Fruit fly (Drosophila melanogaster): ENCODE data around the gene CG31688.
A peak's percentile ranks its signal among the peaks of the same experiment; 100 is the strongest.

The CG31688 gene

dm6 chr2L:20417597-20418286, 8.3 kb upstream of the CG31688 start (continued):
- TF ChIP-seq Gug (GFP tag; IDR thresholded peaks at IDR 0.05) (no peak), Hr38 (GFP tag; optimal IDR thresholded peaks at IDR 0.05) (no peak), CG32006 (GFP tag; optimal IDR thresholded peaks at IDR 0.05) (no peak), CG11294 (GFP tag; IDR thresholded peaks at IDR 0.05) (no peak), CG34406 (GFP tag; optimal IDR thresholded peaks at IDR 0.05) (no peak), Lpt (GFP tag; optimal IDR thresholded peaks at IDR 0.05) (no peak), dac (GFP tag; optimal IDR thresholded peaks at IDR 0.05) (no peak), CG9139 (GFP tag; optimal IDR thresholded peaks at IDR 0.05) (no peak), Blimp-1 (GFP tag; optimal IDR thresholded peaks at IDR 0.05) (no peak), CG6792 (GFP tag; optimal IDR thresholded peaks at IDR 0.05) (no peak), Met (GFP tag; optimal IDR thresholded peaks at IDR 0.05) (peak; percentile 34), salr (GFP tag; optimal IDR thresholded peaks at IDR 0.05) (no peak)

- TF ChIP-seq Hr39 (GFP tag; optimal IDR thresholded peaks at IDR 0.05) = no peak
- no peak for TF ChIP-seq pdm3 (GFP tag; optimal IDR thresholded peaks at IDR 0.05)
- no peak for TF ChIP-seq Sox15 (GFP tag; optimal IDR thresholded peaks at IDR 0.05)
- TF ChIP-seq Eip93F (GFP tag; optimal IDR thresholded peaks at IDR 0.05) = no peak
- no peak for TF ChIP-seq CG3919 (GFP tag; optimal IDR thresholded peaks at IDR 0.05)
- no peak for TF ChIP-seq topi (GFP tag; optimal IDR thresholded peaks at IDR 0.05)
- no peak for TF ChIP-seq CG6792 (GFP tag; optimal IDR thresholded peaks at IDR 0.05)
- no peak for TF ChIP-seq Gug (GFP tag; IDR thresholded peaks at IDR 0.05)
- no peak for TF ChIP-seq acj6 (GFP tag; optimal IDR thresholded peaks at IDR 0.05)
- no peak for TF ChIP-seq CG31627 (GFP tag; optimal IDR thresholded peaks at IDR 0.05)
- TF ChIP-seq fd59A (GFP tag; optimal IDR thresholded peaks at IDR 0.05) = no peak
- no peak for TF ChIP-seq fkh (GFP tag; optimal IDR thresholded peaks at IDR 0.05)
- TF ChIP-seq svp (GFP tag) = no peak
- TF ChIP-seq CG15336 (GFP tag; IDR thresholded peaks at IDR 0.05) = no peak
- no peak for TF ChIP-seq net (GFP tag; optimal IDR thresholded peaks at IDR 0.05)
- no peak for TF ChIP-seq CG3032 (tag; optimal IDR thresholded peaks at IDR 0.05)
- no peak for TF ChIP-seq CG10631 (GFP tag; optimal IDR thresholded peaks at IDR 0.05)
- TF ChIP-seq esn (GFP tag; optimal IDR thresholded peaks at IDR 0.05) = no peak
Measured at dm6 chr2L:20420035-20420434, 6.0 kb upstream of the CG31688 start.

- TF ChIP-seq Blimp-1 (GFP tag; optimal IDR thresholded peaks at IDR 0.05) (no peak), CG11762 (GFP tag; optimal IDR thresholded peaks at IDR 0.05; ENCODE audit: insufficient read depth) (no peak), CG10631 (GFP tag; optimal IDR thresholded peaks at IDR 0.05) (no peak), Sox14 (GFP tag; optimal IDR thresholded peaks at IDR 0.05) (no peak), Hr4 (GFP tag; optimal IDR thresholded peaks at IDR 0.05) (no peak), esn (GFP tag; optimal IDR thresholded peaks at IDR 0.05) (no peak), eg (GFP tag; IDR thresholded peaks at IDR 0.05) (no peak), CG11902 (GFP tag; optimal IDR thresholded peaks at IDR 0.05) (no peak), CG9139 (GFP tag; optimal IDR thresholded peaks at IDR 0.05) (no peak), OdsH (GFP tag; optimal IDR thresholded peaks at IDR 0.05) (no peak), CG8319 (GFP tag; optimal IDR thresholded peaks at IDR 0.05) (no peak), CG6792 (GFP tag; optimal IDR thresholded peaks at IDR 0.05) (no peak), Hr38 (GFP tag; optimal IDR thresholded peaks at IDR 0.05) (no peak)
Measured at dm6 chr2L:20424560-20424959, 1.4 kb upstream of the CG31688 start, which contains the start of gene CG15130. TSS of gene CG15130 (minus strand) at chr2L:20424660.

- TF ChIP-seq spab (GFP tag; optimal IDR thresholded peaks at IDR 0.05) (no peak), OdsH (GFP tag; optimal IDR thresholded peaks at IDR 0.05) (no peak), CG4318 (GFP tag; optimal IDR thresholded peaks at IDR 0.05) (no peak), ss (GFP tag; optimal IDR thresholded peaks at IDR 0.05) (peak in 1 of 2 experiments; percentile 11), CG6163 (GFP tag; IDR thresholded peaks at IDR 0.05) (0 out of 3 replicates have a peak, but pooled peaks have one; percentile 22), Met (GFP tag; optimal IDR thresholded peaks at IDR 0.05) (no peak)
Measured at dm6 chr2L:20427401-20427800, 1.4 kb downstream of the CG31688 start.
